Fruit fly (Drosophila melanogaster): Measurements from ENCODE around the gene CG3610.

Gene CG3610

dm6 chr3R:14886011-14886534, 41.2 kb downstream of the CG3610 start, which contains the start of the genes Rrp6, CG33331 and CG33332 (continued):
- TF ChIP-seq row (GFP tag; IDR thresholded peaks at IDR 0.05) (peak; percentile 79), Hr78 (GFP tag; optimal IDR thresholded peaks at IDR 0.05) (no peak), CG3065 (GFP tag; optimal IDR thresholded peaks at IDR 0.05) (peak; percentile 36), grn (GFP tag; optimal IDR thresholded peaks at IDR 0.05) (no peak), Hmx (GFP tag; optimal IDR thresholded peaks at IDR 0.05) (no peak), pfk (GFP tag; optimal IDR thresholded peaks at IDR 0.05) (peak; percentile 22), CG2875 (GFP tag; optimal IDR thresholded peaks at IDR 0.05) (peak; percentile 5), CG7357 (GFP tag; IDR thresholded peaks at IDR 0.05) (no peak), CG11504 (tag; optimal IDR thresholded peaks at IDR 0.05) (no peak), CG10565 (GFP tag; optimal IDR thresholded peaks at IDR 0.05) (no peak), H2.0 (GFP tag; IDR thresholded peaks at IDR 0.05) (peak; percentile 45), pum (GFP tag; optimal IDR thresholded peaks at IDR 0.05) (peak; percentile 46), CG14860 (GFP tag; IDR thresholded peaks at IDR 0.05; ENCODE audit: partially characterized antibody) (no peak), wek (GFP tag; optimal IDR thresholded peaks at IDR 0.05) (no peak), Doc2 (GFP tag; IDR thresholded peaks at IDR 0.05) (no peak), CG17328 (GFP tag; IDR thresholded peaks at IDR 0.05) (peak; percentile 29; the same call in 1 of the 2 replicates), oc (tag; optimal IDR thresholded peaks at IDR 0.05) (no peak), CG4617 (GFP tag; optimal IDR thresholded peaks at IDR 0.05; ENCODE audit: borderline replicate concordance) (peak; percentile 63), CG8089 (GFP tag; optimal IDR thresholded peaks at IDR 0.05) (no peak), amos (GFP tag; IDR thresholded peaks at IDR 0.05; ENCODE audit: partially characterized antibody) (peak; percentile 56), CG12236 (GFP tag; optimal IDR thresholded peaks at IDR 0.05) (no peak), slp2 (GFP tag; optimal IDR thresholded peaks at IDR 0.05) (no peak), CG16779 (GFP tag; IDR thresholded peaks at IDR 0.05) (0 out of 2 replicates have a peak, but pooled peaks have one; percentile 21), her (GFP tag; optimal IDR thresholded peaks at IDR 0.05) (peak; percentile 33), chm (GFP tag; IDR thresholded peaks at IDR 0.05) (peak; percentile 32; the same call in 1 of the 2 replicates), CG3838 (GFP tag; optimal IDR thresholded peaks at IDR 0.05) (peak; percentile 4), CG2712 (tag; optimal IDR thresholded peaks at IDR 0.05) (peak; percentile 78), Eip74EF (GFP tag; optimal IDR thresholded peaks at IDR 0.05) (no peak), CG3281 (GFP tag; optimal IDR thresholded peaks at IDR 0.05) (peak; percentile 87), cg (GFP tag; optimal IDR thresholded peaks at IDR 0.05) (peak; percentile 33), D (optimal IDR thresholded peaks at IDR 0.05) (no peak), D (GFP tag; optimal IDR thresholded peaks at IDR 0.05) (no peak), CG4282 (GFP tag; optimal IDR thresholded peaks at IDR 0.05) (peak; percentile 41), CG7271 (tag; optimal IDR thresholded peaks at IDR 0.05) (no peak), gsb (GFP tag; IDR thresholded peaks at IDR 0.05) (no peak), sqz (GFP tag; optimal IDR thresholded peaks at IDR 0.05) (no peak), Dip3 (GFP tag; optimal IDR thresholded peaks at IDR 0.05) (peak; percentile 67), slou (GFP tag; optimal IDR thresholded peaks at IDR 0.05) (peak; percentile 60), CoRest (tag; optimal IDR thresholded peaks at IDR 0.05) (peak; percentile 85), CG11456 (GFP tag; IDR thresholded peaks at IDR 0.05) (peak; percentile 61; the same call in 2 of the 3 replicates), Hand (GFP tag; optimal IDR thresholded peaks at IDR 0.05) (peak; percentile 37), tap (tag; optimal IDR thresholded peaks at IDR 0.05) (no peak), nom (GFP tag; optimal IDR thresholded peaks at IDR 0.05) (peak; percentile 65), Lpt (GFP tag; optimal IDR thresholded peaks at IDR 0.05) (no peak), CG4820 (GFP tag; optimal IDR thresholded peaks at IDR 0.05) (no peak), exex (tag; optimal IDR thresholded peaks at IDR 0.05) (no peak), Pdp1 (GFP tag; optimal IDR thresholded peaks at IDR 0.05) (peak; percentile 29 to 59), Med (GFP tag) (peak; percentile 95), CG9876 (GFP tag; optimal IDR thresholded peaks at IDR 0.05) (peak; percentile 33), CG13624 (GFP tag; optimal IDR thresholded peaks at IDR 0.05) (peak; percentile 51)
